Worm (Caenorhabditis elegans) whole organism, L1 larva: ENCODE data around the gene C50E10.2.

Experiments
- C04F5.9 ChIP-seq: sonication (generic microtip); optimal IDR thresholded peaks from 2 replicates; lab custom pipeline; 2016; ENCODE audit warnings: missing genetic modification characterization, missing compliant biosample characterization
- C16A3.4 ChIP-seq: fragments of 150-350 bp; optimal IDR thresholded peaks from 2 replicates; lab custom pipeline; 2014; ENCODE audit warnings: missing biosample characterization, missing genetic modification characterization
- Y116A8C.19 ChIP-seq: sonication (generic microtip); optimal IDR thresholded peaks from 2 replicates; lab custom pipeline; 2016; ENCODE audit warnings: missing compliant biosample characterization, missing genetic modification characterization, borderline replicate concordance
- blmp-1 ChIP-seq: fragments of 150-350 bp; optimal IDR thresholded peaks from 2 replicates; lab custom pipeline; 2014; ENCODE audit warnings: missing biosample characterization, missing genetic modification characterization
- ceh-8 ChIP-seq: fragments of 200-800 bp; sonication (Bioruptor generic); optimal IDR thresholded peaks from 2 replicates; lab custom pipeline; 2018; ENCODE audit warnings: mild to moderate bottlenecking, missing genetic modification characterization, moderate library complexity, missing compliant biosample characterization
- efl-1 ChIP-seq, 4 experiments: fragments of 150-350 bp; optimal IDR thresholded peaks in 3 of 4; peaks in 1 of 4; 1 replicate in 1 of 4; 2 replicates in 3 of 4; lab custom pipeline; 2014; ENCODE audit warnings: missing biosample characterization in 2 of 4, missing genetic modification characterization in 2 of 4, missing genetic modification reagents in 2 of 4
- efl-3 ChIP-seq: fragments of 200-800 bp; sonication (Bioruptor generic); optimal IDR thresholded peaks from 2 replicates; lab custom pipeline; 2018; ENCODE audit warnings: mild to moderate bottlenecking, missing genetic modification characterization, missing compliant biosample characterization
- elt-3 ChIP-seq, 6 experiments: fragments of 150-350 bp in 1 of 6; sonication (generic microtip); optimal IDR thresholded peaks; 2 replicates each; lab custom pipeline; 2017 to 2018; ENCODE audit warnings: missing biosample characterization in 6 of 6, missing genetic modification characterization in 6 of 6, inconsistent platforms in 1 of 6
- fkh-4 ChIP-seq: sonication (generic microtip); optimal IDR thresholded peaks from 2 replicates; lab custom pipeline; 2016; ENCODE audit warnings: missing compliant biosample characterization, missing genetic modification characterization, borderline replicate concordance
- fkh-8 ChIP-seq: sonication (generic microtip); optimal IDR thresholded peaks from 2 replicates; lab custom pipeline; 2016; ENCODE audit warnings: mild to moderate bottlenecking, missing genetic modification characterization, missing compliant biosample characterization
- grh-1 ChIP-seq: fragments of 200-800 bp; sonication (Bioruptor generic); IDR thresholded peaks from 2 replicates; pipeline ENCODE4 v1.3.6; 2022; ENCODE audit warnings: missing genetic modification reagents, missing genetic modification characterization, missing compliant biosample characterization
- jun-1 ChIP-seq: fragments of 150-350 bp; optimal IDR thresholded peaks from 2 replicates; lab custom pipeline; 2014; ENCODE audit warnings: missing biosample characterization, missing genetic modification reagents, missing genetic modification characterization
- lin-13 ChIP-seq: fragments of 150-350 bp; optimal IDR thresholded peaks from 2 replicates; lab custom pipeline; 2014; ENCODE audit warnings: missing biosample characterization, missing genetic modification reagents, missing genetic modification characterization
- lin-14 ChIP-seq: fragments of 200-800 bp; sonication (Bioruptor generic); optimal IDR thresholded peaks from 2 replicates; lab custom pipeline; 2018; ENCODE audit warnings: mild to moderate bottlenecking, missing genetic modification characterization, moderate library complexity, missing compliant biosample characterization
- lin-15B ChIP-seq: fragments of 150-350 bp; sonication (generic microtip); optimal IDR thresholded peaks from 3 replicates; lab custom pipeline; 2014; ENCODE audit warnings: missing biosample characterization, missing genetic modification characterization
- lin-39 ChIP-seq: fragments of 150-350 bp; optimal IDR thresholded peaks from 2 replicates; lab custom pipeline; 2014; ENCODE audit warnings: missing biosample characterization, missing genetic modification reagents, missing genetic modification characterization
- mab-9 ChIP-seq: fragments of 200-800 bp; sonication (Bioruptor generic); IDR thresholded peaks from 2 replicates; pipeline ENCODE4 v1.3.6; 2022; ENCODE audit warnings: missing genetic modification reagents, missing genetic modification characterization, missing compliant biosample characterization
- mep-1 ChIP-seq: fragments of 150-350 bp; optimal IDR thresholded peaks from 2 replicates; lab custom pipeline; 2014; ENCODE audit warnings: missing biosample characterization, missing genetic modification characterization
- nhr-12 ChIP-seq: sonication (generic microtip); optimal IDR thresholded peaks from 2 replicates; lab custom pipeline; 2017; ENCODE audit warnings: missing biosample characterization, missing genetic modification characterization
- nhr-20 ChIP-seq: sonication (generic microtip); optimal IDR thresholded peaks from 2 replicates; lab custom pipeline; 2016; ENCODE audit warnings: mild to moderate bottlenecking, missing genetic modification characterization, missing compliant biosample characterization
- nhr-237 ChIP-seq: fragments of 150-350 bp; optimal IDR thresholded peaks from 2 replicates; lab custom pipeline; 2014; ENCODE audit warnings: missing biosample characterization, missing genetic modification characterization
- nhr-28 ChIP-seq: fragments of 150-350 bp; optimal IDR thresholded peaks from 2 replicates; lab custom pipeline; 2014; ENCODE audit warnings: missing biosample characterization, missing genetic modification characterization
- nhr-47 ChIP-seq: sonication (generic microtip); optimal IDR thresholded peaks from 2 replicates; lab custom pipeline; 2016; ENCODE audit warnings: mild to moderate bottlenecking, missing genetic modification characterization, moderate library complexity, missing compliant biosample characterization
- nhr-71 ChIP-seq: sonication (generic microtip); optimal IDR thresholded peaks from 2 replicates; lab custom pipeline; 2016; ENCODE audit warnings: mild to moderate bottlenecking, missing genetic modification characterization, moderate library complexity, missing compliant biosample characterization
- nhr-77 ChIP-seq: fragments of 150-350 bp; optimal IDR thresholded peaks from 2 replicates; lab custom pipeline; 2014; ENCODE audit warnings: missing biosample characterization, missing genetic modification characterization
- nhr-85 ChIP-seq: sonication (generic microtip); peaks from one replicate; lab custom pipeline; 2016; ENCODE audit warnings: missing genetic modification characterization, inconsistent platforms, missing compliant biosample characterization
- nhr-90 ChIP-seq: sonication (generic microtip); optimal IDR thresholded peaks from 2 replicates; lab custom pipeline; 2016; ENCODE audit warnings: mild to moderate bottlenecking, missing genetic modification characterization, missing compliant biosample characterization; ENCODE audit not compliant: poor library complexity
- pag-3 ChIP-seq: sonication (generic microtip); optimal IDR thresholded peaks from 2 replicates; lab custom pipeline; 2017; ENCODE audit warnings: missing genetic modification characterization, mild to moderate bottlenecking, missing compliant biosample characterization, antibody characterized with exemption, borderline replicate concordance; ENCODE audit not compliant: insufficient read depth
- pax-3 ChIP-seq: fragments of 200-800 bp; sonication (Bioruptor generic); optimal IDR thresholded peaks from 2 replicates; lab custom pipeline; 2018; ENCODE audit warnings: mild to moderate bottlenecking, missing genetic modification characterization, moderate library complexity, missing compliant biosample characterization
- snpc-4 ChIP-seq: fragments of 150-350 bp; optimal IDR thresholded peaks from 2 replicates; lab custom pipeline; 2014; ENCODE audit warnings: missing biosample characterization, missing genetic modification characterization
- snu-23 ChIP-seq: sonication (generic microtip); optimal IDR thresholded peaks from 2 replicates; lab custom pipeline; 2016; ENCODE audit warnings: missing genetic modification characterization, missing compliant biosample characterization
- swsn-7 ChIP-seq: sonication (generic microtip); optimal IDR thresholded peaks from 2 replicates; lab custom pipeline; 2016; ENCODE audit warnings: missing genetic modification characterization, missing compliant biosample characterization
- tlp-1 ChIP-seq: fragments of 150-350 bp; optimal IDR thresholded peaks from 2 replicates; lab custom pipeline; 2014; ENCODE audit warnings: missing biosample characterization, missing genetic modification characterization
- xbp-1 ChIP-seq: sonication (generic microtip); optimal IDR thresholded peaks from 2 replicates; lab custom pipeline; 2016; ENCODE audit warnings: missing genetic modification characterization, missing compliant biosample characterization
- ztf-11 ChIP-seq, 2 experiments: sonication (generic microtip); optimal IDR thresholded peaks; 2 replicates each; lab custom pipeline; 2016 to 2017; ENCODE audit warnings: missing genetic modification characterization in 2 of 2, missing biosample characterization in 1 of 2, missing compliant biosample characterization in 1 of 2
- ztf-4 ChIP-seq: fragments of 150-350 bp; optimal IDR thresholded peaks from 2 replicates; lab custom pipeline; 2014; ENCODE audit warnings: missing biosample characterization, missing genetic modification characterization

Gene C50E10.2

ce11 chrII:12262567-12262966 is 46.9 kb downstream of the C50E10.2 start (continued):
- TF ChIP-seq grh-1 (GFP tag; lab: Robert Waterston, UW) (peak; percentile 71), jun-1 (peak; percentile 16), snpc-4 (tag; lab: Kevin White, UChicago) (no peak), swsn-7 (no peak)

ce11 chrII:12261147-12261821 is 48.2 kb downstream of the C50E10.2 start:
- TF ChIP-seq tlp-1 (tag; lab: Kevin White, UChicago), result no peak
- TF ChIP-seq snu-23 (GFP tag; lab: Kevin White, UChicago), result peak; percentile 23
- no peak for TF ChIP-seq lin-13 (GFP tag; lab: Kevin White, UChicago)
- TF ChIP-seq blmp-1 (tag; lab: Kevin White, UChicago), result peak; percentile 85
- TF ChIP-seq C04F5.9 (tag; lab: Kevin White, UChicago), result no peak
- no peak for TF ChIP-seq ztf-11 (tag; optimal IDR thresholded peaks at IDR 0.05; lab: Kevin White, UChicago)
- TF ChIP-seq nhr-85 (tag; lab: Kevin White, UChicago), result peak; percentile 68
- TF ChIP-seq elt-3 (tag; optimal IDR thresholded peaks at IDR 0.05; lab: Kevin White, UChicago), result no peak
- TF ChIP-seq nhr-28 (tag; lab: Kevin White, UChicago), result no peak
- TF ChIP-seq mep-1, result peak; percentile 34
- TF ChIP-seq Y116A8C.19 (tag; lab: Kevin White, UChicago), result no peak
- no peak for TF ChIP-seq fkh-4 (tag; lab: Kevin White, UChicago)
- TF ChIP-seq nhr-71 (tag; lab: Kevin White, UChicago), result peak; percentile 14
- TF ChIP-seq nhr-20 (tag; lab: Kevin White, UChicago), result peak; percentile 22
- no peak for TF ChIP-seq C16A3.4 (tag; lab: Kevin White, UChicago)
- TF ChIP-seq fkh-8 (tag; lab: Kevin White, UChicago), result no peak
- peak; percentile 72 for TF ChIP-seq pag-3 (tag; lab: Kevin White, UChicago)
- no peak for TF ChIP-seq mab-9
- peak; percentile 20 for TF ChIP-seq nhr-90 (tag; lab: Kevin White, UChicago)
- TF ChIP-seq, all 84 proteins: peak for 8

- TF ChIP-seq nhr-12 (tag; lab: Kevin White, UChicago), result no peak
- TF ChIP-seq efl-1 (optimal IDR thresholded peaks at IDR 0.05; lab: Kevin White, UChicago), result no peak
- no peak for TF ChIP-seq efl-1 (GFP tag; optimal IDR thresholded peaks at IDR 0.05 in 1 of 2; lab: Kevin White, UChicago)
- peak; percentile 83 for TF ChIP-seq fkh-8 (tag; lab: Kevin White, UChicago)
- TF ChIP-seq tlp-1 (tag; lab: Kevin White, UChicago), result no peak
- TF ChIP-seq snu-23 (GFP tag; lab: Kevin White, UChicago), result no peak
- TF ChIP-seq nhr-71 (tag; lab: Kevin White, UChicago), result peak; percentile 42
- TF ChIP-seq pax-3 (tag; lab: Kevin White, UChicago), result no peak
- TF ChIP-seq efl-3 (GFP tag; lab: Kevin White, UChicago), result no peak
- no peak for TF ChIP-seq xbp-1 (tag; lab: Kevin White, UChicago)
- peak; percentile 29 for TF ChIP-seq nhr-47
- peak; percentile 58 for TF ChIP-seq ceh-8
Measured at ce11 chrII:12260538-12260937, 49.0 kb downstream of the C50E10.2 start.

ce11 chrII:12257095-12257494 is 52.4 kb downstream of the C50E10.2 start:
- no peak for TF ChIP-seq lin-39
- no peak for TF ChIP-seq fkh-4 (tag; lab: Kevin White, UChicago)
- TF ChIP-seq lin-15B (tag; lab: Kevin White, UChicago), result no peak
- TF ChIP-seq nhr-237 (tag; lab: Kevin White, UChicago), result no peak
- TF ChIP-seq nhr-77, result no peak
- no peak for TF ChIP-seq nhr-85 (tag; lab: Kevin White, UChicago)
- TF ChIP-seq C04F5.9 (tag; lab: Kevin White, UChicago), result no peak
- TF ChIP-seq ztf-4 (tag; lab: Kevin White, UChicago), result no peak
- TF ChIP-seq lin-14 (GFP tag; lab: Kevin White, UChicago), result no peak
- TF ChIP-seq C16A3.4 (tag; lab: Kevin White, UChicago), result no peak
